Fruit fly (Drosophila melanogaster): ENCODE results near the gene CG17754.

- TF ChIP-seq h (optimal IDR thresholded peaks at IDR 0.05) (no peak), Myc (optimal IDR thresholded peaks at IDR 0.05) (no peak), psq (optimal IDR thresholded peaks at IDR 0.05) (no peak), Sin3A (optimal IDR thresholded peaks at IDR 0.05) (no peak), ttk (optimal IDR thresholded peaks at IDR 0.05) (no peak)
Measured at dm6 chrX:9248040-9248439, 2.2 kb upstream of the CG17754 start.

Data from Kc167 (cell line).